Fruit fly (Drosophila melanogaster) whole organism, embryonic: ENCODE data around the gene ATPsynepsilonL.
A peak's percentile ranks its signal among the peaks of the same experiment; 100 is the strongest.

ENCODE experiments used
- CG10209 ChIP-seq: fragments of 200-800 bp; sonication (Bioruptor generic); optimal IDR thresholded peaks from 3 replicates; lab custom pipeline; 2017; ENCODE audit warnings: missing biosample characterization, mild to moderate bottlenecking, missing genetic modification characterization, missing genetic modification reagents
- CG12659 ChIP-seq: fragments of 200-800 bp; sonication (Bioruptor generic); optimal IDR thresholded peaks from 3 replicates; lab custom pipeline; 2017; ENCODE audit warnings: mild to moderate bottlenecking, missing biosample characterization, missing genetic modification reagents, missing genetic modification characterization
- CG12769 ChIP-seq: fragments of 200-800 bp; sonication (Bioruptor generic); optimal IDR thresholded peaks from 2 replicates; lab custom pipeline; 2019; ENCODE audit warnings: missing biosample characterization, mild to moderate bottlenecking, missing genetic modification characterization, moderate library complexity
- CG13287 ChIP-seq: fragments of 200-800 bp; sonication (Bioruptor generic); IDR thresholded peaks from 2 replicates; pipeline ENCODE4 v1.3.6; 2022; ENCODE audit warnings: missing biosample characterization, missing genetic modification characterization; ENCODE audit not compliant: partially characterized antibody
- CG14710 ChIP-seq: fragments of 200-800 bp; sonication (Bioruptor generic); optimal IDR thresholded peaks from 3 replicates; lab custom pipeline; 2019; ENCODE audit warnings: missing biosample characterization, mild to moderate bottlenecking, missing genetic modification characterization, moderate library complexity
- CG15601 ChIP-seq: fragments of 200-800 bp; sonication (Bioruptor generic); optimal IDR thresholded peaks from 3 replicates; lab custom pipeline; 2019; ENCODE audit warnings: missing biosample characterization, mild to moderate bottlenecking, missing genetic modification characterization, moderate library complexity
- CG2120 ChIP-seq: fragments of 200-800 bp; sonication (Bioruptor generic); optimal IDR thresholded peaks from 3 replicates; lab custom pipeline; 2016; ENCODE audit warnings: missing biosample characterization, missing genetic modification characterization
- CG32532 ChIP-seq: fragments of 200-800 bp; sonication (Bioruptor generic); IDR thresholded peaks from 2 replicates; pipeline ENCODE4 v1.3.6; 2022; ENCODE audit warnings: missing biosample characterization, missing genetic modification characterization
- CG34422 ChIP-seq: fragments of 200-800 bp; sonication (Bioruptor generic); IDR thresholded peaks from 3 replicates; pipeline ENCODE4 v1.3.6; 2022; ENCODE audit warnings: missing biosample characterization, missing genetic modification characterization
- CG5245 ChIP-seq: fragments of 200-800 bp; sonication (Bioruptor generic); optimal IDR thresholded peaks from 3 replicates; lab custom pipeline; 2016; ENCODE audit warnings: missing biosample characterization, missing genetic modification characterization
- CG5953 ChIP-seq: fragments of 200-800 bp; sonication (Bioruptor generic); IDR thresholded peaks from 2 replicates; pipeline ENCODE4 v1.3.6; 2022; ENCODE audit warnings: missing biosample characterization, missing genetic modification characterization
- CTCF ChIP-seq: fragments of 200-800 bp; sonication (Bioruptor generic); optimal IDR thresholded peaks from 2 replicates; lab custom pipeline; 2017; ENCODE audit warnings: missing biosample characterization, mild to moderate bottlenecking, missing genetic modification characterization, moderate library complexity
- CoRest ChIP-seq: fragments of 200-800 bp; sonication (Bioruptor generic); optimal IDR thresholded peaks from 3 replicates; lab custom pipeline; 2018; ENCODE audit warnings: missing biosample characterization, mild to moderate bottlenecking, missing genetic modification characterization, moderate library complexity
- D19A ChIP-seq: fragments of 200-800 bp; optimal IDR thresholded peaks from 3 replicates; lab custom pipeline; 2019; ENCODE audit warnings: missing biosample characterization, mild to moderate bottlenecking, missing genetic modification characterization, moderate library complexity
- Dek ChIP-seq: fragments of 200-800 bp; sonication (Bioruptor generic); optimal IDR thresholded peaks from 3 replicates; lab custom pipeline; 2019; ENCODE audit warnings: missing biosample characterization, mild to moderate bottlenecking, missing genetic modification characterization, moderate library complexity
- Dip2 ChIP-seq: fragments of 200-800 bp; sonication (Bioruptor generic); IDR thresholded peaks from 2 replicates; pipeline ENCODE4 v1.3.6; 2022; ENCODE audit warnings: missing biosample characterization, missing genetic modification characterization
- Dp ChIP-seq: fragments of 200-800 bp; sonication (Bioruptor generic); optimal IDR thresholded peaks from 2 replicates; lab custom pipeline; 2018; ENCODE audit warnings: missing biosample characterization, mild to moderate bottlenecking, missing genetic modification characterization, moderate library complexity
- HmgZ ChIP-seq: fragments of 200-800 bp; sonication (Bioruptor generic); optimal IDR thresholded peaks from 2 replicates; lab custom pipeline; 2018; ENCODE audit warnings: missing biosample characterization, mild to moderate bottlenecking, missing genetic modification characterization
- Hmr ChIP-seq: fragments of 200-800 bp; sonication (Bioruptor generic); optimal IDR thresholded peaks from 3 replicates; lab custom pipeline; 2017; ENCODE audit warnings: mild to moderate bottlenecking, missing biosample characterization, missing genetic modification reagents, missing genetic modification characterization
- Hr39 ChIP-seq: fragments of >200 bp; optimal IDR thresholded peaks from 2 replicates; lab custom pipeline; 2017
- Lhr ChIP-seq: fragments of 200-800 bp; sonication (Bioruptor generic); optimal IDR thresholded peaks from 3 replicates; lab custom pipeline; 2017; ENCODE audit warnings: mild to moderate bottlenecking, missing biosample characterization, missing genetic modification reagents, missing genetic modification characterization
- Mad ChIP-seq: fragments of 200-800 bp; sonication (Bioruptor generic); optimal IDR thresholded peaks from 2 replicates; lab custom pipeline; 2016; ENCODE audit warnings: missing biosample characterization, missing genetic modification characterization
- Med ChIP-seq: fragments of 200-800 bp; sonication (Bioruptor generic); peaks from one replicate; lab custom pipeline; 2016; ENCODE audit warnings: missing biosample characterization, missing genetic modification characterization, mild to moderate bottlenecking, inconsistent platforms, moderate library complexity
- Myb ChIP-seq: fragments of 200-800 bp; sonication (Bioruptor generic); optimal IDR thresholded peaks from 2 replicates; lab custom pipeline; 2016; ENCODE audit warnings: missing biosample characterization, missing genetic modification characterization
- Rfx ChIP-seq: fragments of 200-800 bp; sonication (Bioruptor generic); IDR thresholded peaks from 2 replicates; pipeline ENCODE4 v1.3.6; 2022; ENCODE audit warnings: missing biosample characterization, missing genetic modification characterization
- Tbp ChIP-seq: fragments of >200 bp; optimal IDR thresholded peaks from 2 replicates; lab custom pipeline; 2018; ENCODE audit warnings: missing biosample characterization, missing genetic modification characterization
- chinmo ChIP-seq: fragments of 200-800 bp; sonication (Bioruptor generic); IDR thresholded peaks from 4 replicates; pipeline ENCODE4 v1.3.6; 2022; ENCODE audit warnings: missing biosample characterization, missing genetic modification characterization; ENCODE audit not compliant: partially characterized antibody
- crc ChIP-seq: fragments of 200-800 bp; sonication (Bioruptor generic); optimal IDR thresholded peaks from 2 replicates; lab custom pipeline; 2016; ENCODE audit warnings: missing biosample characterization, missing genetic modification characterization
- da ChIP-seq: fragments of 200-800 bp; sonication (Bioruptor generic); optimal IDR thresholded peaks from 2 replicates; lab custom pipeline; 2016; ENCODE audit warnings: missing biosample characterization, missing genetic modification characterization
- dimm ChIP-seq: fragments of 200-800 bp; sonication (Bioruptor generic); IDR thresholded peaks from 2 replicates; pipeline ENCODE4 v1.3.6; 2022; ENCODE audit warnings: missing biosample characterization, missing genetic modification characterization
- dpn ChIP-seq, 2 experiments: fragments of 200-800 bp; sonication (Bioruptor generic); optimal IDR thresholded peaks; 3 replicates each; lab custom pipeline; 2016; ENCODE audit warnings: missing biosample characterization in 2 of 2, missing genetic modification characterization in 2 of 2
- grn ChIP-seq: fragments of 200-800 bp; sonication (Bioruptor generic); optimal IDR thresholded peaks from 3 replicates; lab custom pipeline; 2017; ENCODE audit warnings: missing biosample characterization, missing genetic modification characterization
- lmd ChIP-seq: fragments of 200-800 bp; sonication (Bioruptor generic); IDR thresholded peaks from 2 replicates; pipeline ENCODE4 v1.3.6; 2022; ENCODE audit warnings: missing biosample characterization, missing genetic modification characterization
- luna ChIP-seq: fragments of 200-800 bp; sonication (Bioruptor generic); optimal IDR thresholded peaks from 2 replicates; lab custom pipeline; 2016; ENCODE audit warnings: missing biosample characterization, missing genetic modification characterization
- nerfin-2 ChIP-seq: fragments of 200-800 bp; sonication (Bioruptor generic); IDR thresholded peaks from 2 replicates; pipeline ENCODE4 v1.3.6; 2022; ENCODE audit warnings: missing biosample characterization, missing genetic modification characterization; ENCODE audit not compliant: partially characterized antibody
- onecut ChIP-seq: fragments of 200-800 bp; sonication (Bioruptor generic); IDR thresholded peaks from 2 replicates; pipeline ENCODE4 v1.3.6; 2022; ENCODE audit warnings: missing biosample characterization, missing genetic modification characterization
- pzg ChIP-seq: fragments of 200-800 bp; sonication (Bioruptor generic); optimal IDR thresholded peaks from 3 replicates; lab custom pipeline; 2018; ENCODE audit warnings: missing biosample characterization, mild to moderate bottlenecking, missing genetic modification characterization, moderate library complexity
- toy ChIP-seq: fragments of 200-800 bp; sonication (Bioruptor generic); IDR thresholded peaks from 2 replicates; pipeline ENCODE4 v1.3.6; 2022; ENCODE audit warnings: missing biosample characterization, missing genetic modification characterization
- trem ChIP-seq: fragments of 200-800 bp; optimal IDR thresholded peaks from 3 replicates; lab custom pipeline; 2019; ENCODE audit warnings: missing biosample characterization, mild to moderate bottlenecking, missing genetic modification characterization, moderate library complexity
- wek ChIP-seq: fragments of 200-800 bp; sonication (Bioruptor generic); optimal IDR thresholded peaks from 3 replicates; lab custom pipeline; 2018; ENCODE audit warnings: missing biosample characterization, mild to moderate bottlenecking, missing genetic modification characterization, moderate library complexity

The ATPsynepsilonL gene

dm6 chr3R:10075323-10075788, 46.2 kb upstream of the ATPsynepsilonL start, which contains the start of gene Alp13:
TSS of gene Alp13 (minus strand) at chr3R:10075373.
- TF ChIP-seq CG10209 (no peak), da (GFP tag; lab: Kevin White, UChicago) (no peak), toy (GFP tag; lab: Robert Waterston, UW) (no peak), lmd (GFP tag; lab: Robert Waterston, UW) (no peak)

- TF ChIP-seq Tbp (GFP tag; lab: Kevin White, UChicago) (no peak), Dp (GFP tag; lab: Kevin White, UChicago) (peak; percentile 26), CG13287 (peak; percentile 10; the same call in 1 of the 2 replicates), crc (no peak), pzg (GFP tag; lab: Kevin White, UChicago) (peak; percentile 29), CG5245 (GFP tag; lab: Kevin White, UChicago) (no peak), Dek (tag; lab: Kevin White, UChicago) (peak; percentile 22), CG5953 (GFP tag; lab: Robert Waterston, UW) (no peak), CTCF (GFP tag; lab: Kevin White, UChicago) (peak; percentile 93), CG12769 (tag; lab: Kevin White, UChicago) (peak; percentile 97), chinmo (GFP tag; lab: Robert Waterston, UW) (0 out of 4 replicates have a peak, but pooled peaks have one; percentile 14), onecut (GFP tag; lab: Robert Waterston, UW) (peak; percentile 17; the same call in 1 of the 2 replicates), Lhr (GFP tag; lab: Kevin White, UChicago) (peak; percentile 20), CoRest (peak; percentile 21), CG34422 (no peak), Mad (GFP tag; lab: Kevin White, UChicago) (no peak), CG12659 (GFP tag; lab: Kevin White, UChicago) (peak; percentile 21), Myb (peak; percentile 95), trem (tag; lab: Kevin White, UChicago) (peak; percentile 95), CG15601 (tag; lab: Kevin White, UChicago) (peak; percentile 100), CG2120 (GFP tag; lab: Kevin White, UChicago) (peak; percentile 6), dpn (GFP tag; optimal IDR thresholded peaks at IDR 0.05; lab: Kevin White, UChicago) (peak in 1 of 2 experiments; percentile 13), Hmr (GFP tag; lab: Kevin White, UChicago) (peak; percentile 37), HmgZ (tag; lab: Kevin White, UChicago) (peak; percentile 28), CG32532 (peak; percentile 27; the same call in 1 of the 2 replicates), CG14710 (tag; lab: Kevin White, UChicago) (no peak), Hr39 (lab: Kevin White, UChicago) (no peak), dimm (no peak), luna (no peak), Dip2 (GFP tag; lab: Robert Waterston, UW) (peak; percentile 89), wek (GFP tag; lab: Kevin White, UChicago) (no peak), grn (GFP tag; lab: Kevin White, UChicago) (peak; percentile 33), Med (GFP tag; lab: Kevin White, UChicago) (peak; percentile 68), D19A (tag; lab: Kevin White, UChicago) (no peak), nerfin-2 (GFP tag; lab: Robert Waterston, UW) (peak; percentile 7; the same call in 1 of the 2 replicates), Rfx (GFP tag; lab: Robert Waterston, UW) (peak; percentile 40; the same call in 1 of the 2 replicates)
Observed at dm6 chr3R:10076665-10077064, 44.9 kb upstream of the ATPsynepsilonL start.
